Worm (Caenorhabditis elegans) whole organism, L2 larva: ENCODE measurements around the gene F22B3.8.

Source experiments
- ceh-16 ChIP-seq: fragments of 150-350 bp; optimal IDR thresholded peaks from 2 replicates; lab custom pipeline; 2014; ENCODE audit warnings: missing biosample characterization, missing genetic modification characterization
- ceh-82 ChIP-seq: fragments of 150-350 bp; optimal IDR thresholded peaks from 2 replicates; lab custom pipeline; 2014; ENCODE audit warnings: missing biosample characterization, missing genetic modification characterization
- nhr-21 ChIP-seq: fragments of 150-350 bp; optimal IDR thresholded peaks from 2 replicates; lab custom pipeline; 2014; ENCODE audit warnings: missing biosample characterization, missing genetic modification characterization
- ztf-11 ChIP-seq: sonication (generic microtip); optimal IDR thresholded peaks from 2 replicates; lab custom pipeline; 2017; ENCODE audit warnings: missing biosample characterization, missing genetic modification characterization

ce11 chrIV:11435761-11436160, 11.0 kb upstream of the F22B3.8 start:
- TF ChIP-seq ceh-82 (no peak), nhr-21 (tag; lab: Kevin White, UChicago) (no peak), ztf-11 (tag; lab: Kevin White, UChicago) (no peak), ceh-16 (tag; lab: Kevin White, UChicago) (no peak)
